Worm (Caenorhabditis elegans) whole organism, L4 larva: ENCODE results near the gene Y39A3B.8.

Source experiments
- D1046.2 ChIP-seq: fragments of 200-800 bp; sonication (Bioruptor generic); IDR thresholded peaks from 2 replicates; pipeline ENCODE4 v1.3.6; 2022; ENCODE audit warnings: missing genetic modification characterization, missing compliant biosample characterization
- F10B5.3 ChIP-seq: sonication (generic microtip); optimal IDR thresholded peaks from 2 replicates; lab custom pipeline; 2016; ENCODE audit warnings: mild to moderate bottlenecking, missing genetic modification characterization, missing compliant biosample characterization
- F26F4.8 ChIP-seq: fragments of 200-800 bp; sonication (Bioruptor generic); conservative IDR thresholded peaks from 2 replicates; pipeline ENCODE4 v1.3.6; 2022; ENCODE audit warnings: missing genetic modification characterization, missing compliant biosample characterization
- F49E8.2 ChIP-seq: sonication (generic microtip); optimal IDR thresholded peaks from 2 replicates; lab custom pipeline; 2016; ENCODE audit warnings: missing compliant biosample characterization, mild to moderate bottlenecking, missing genetic modification characterization, borderline replicate concordance
- R02D3.7 ChIP-seq: fragments of 150-350 bp; sonication (generic microtip); optimal IDR thresholded peaks from 3 replicates; lab custom pipeline; 2014; ENCODE audit warnings: missing biosample characterization, missing genetic modification characterization
- Y105C5A.15 ChIP-seq: fragments of 200-800 bp; sonication (Bioruptor generic); IDR thresholded peaks from 2 replicates; pipeline ENCODE4 v1.3.6; 2022; ENCODE audit warnings: missing genetic modification characterization, missing compliant biosample characterization
- Y48G9A.11 ChIP-seq: fragments of 200-800 bp; sonication (Bioruptor generic); IDR thresholded peaks from 2 replicates; pipeline ENCODE4 v1.3.6; 2022; ENCODE audit warnings: missing genetic modification reagents, missing genetic modification characterization, missing compliant biosample characterization
- Y5F2A.4 ChIP-seq: fragments of 200-800 bp; sonication (Bioruptor generic); optimal IDR thresholded peaks from 2 replicates; lab custom pipeline; 2018; ENCODE audit warnings: mild to moderate bottlenecking, missing genetic modification characterization, missing compliant biosample characterization
- Y75B8A.6 ChIP-seq: fragments of 200-800 bp; sonication (Bioruptor generic); IDR thresholded peaks from 2 replicates; pipeline ENCODE4 v1.3.6; 2022; ENCODE audit warnings: missing genetic modification reagents, missing genetic modification characterization, missing compliant biosample characterization
- ZK337.2 ChIP-seq: fragments of 200-800 bp; sonication (Bioruptor generic); IDR thresholded peaks from 2 replicates; pipeline ENCODE4 v1.3.6; 2022; ENCODE audit warnings: missing genetic modification reagents, missing genetic modification characterization, missing compliant biosample characterization
- arid-1 ChIP-seq: fragments of 200-800 bp; sonication (Bioruptor generic); conservative IDR thresholded peaks from 2 replicates; pipeline ENCODE4 v1.3.6; 2022; ENCODE audit warnings: missing genetic modification reagents, missing genetic modification characterization, missing compliant biosample characterization
- attf-4 ChIP-seq: sonication (generic microtip); optimal IDR thresholded peaks from 3 replicates; lab custom pipeline; 2017; ENCODE audit warnings: missing biosample characterization, missing genetic modification characterization
- ceh-32 ChIP-seq: sonication (generic microtip); optimal IDR thresholded peaks from 2 replicates; lab custom pipeline; 2016; ENCODE audit warnings: mild to moderate bottlenecking, missing genetic modification characterization, missing compliant biosample characterization; ENCODE audit not compliant: poor library complexity
- ceh-44 ChIP-seq: fragments of 200-800 bp; sonication (Bioruptor generic); IDR thresholded peaks from 2 replicates; pipeline ENCODE4 v1.3.6; 2022; ENCODE audit warnings: missing genetic modification reagents, missing genetic modification characterization, missing compliant biosample characterization
- ceh-82 ChIP-seq: sonication (generic microtip); optimal IDR thresholded peaks from 2 replicates; lab custom pipeline; 2017; ENCODE audit warnings: missing biosample characterization, missing genetic modification characterization
- ces-1 ChIP-seq: fragments of 150-350 bp; sonication (generic microtip); optimal IDR thresholded peaks from 4 replicates; lab custom pipeline; 2014; ENCODE audit warnings: missing biosample characterization, missing genetic modification reagents, missing genetic modification characterization
- cey-2 ChIP-seq: sonication (generic microtip); optimal IDR thresholded peaks from 3 replicates; lab custom pipeline; 2017; ENCODE audit warnings: missing genetic modification characterization, mild to moderate bottlenecking, missing compliant biosample characterization, antibody characterized with exemption, borderline replicate concordance; ENCODE audit not compliant: insufficient read depth
- daf-12 ChIP-seq: fragments of 150-350 bp; optimal IDR thresholded peaks from 2 replicates; lab custom pipeline; 2014; ENCODE audit warnings: missing biosample characterization, missing genetic modification reagents, missing genetic modification characterization
- dmd-9 ChIP-seq: fragments of 200-800 bp; sonication (Bioruptor generic); IDR thresholded peaks from 2 replicates; pipeline ENCODE4 v1.3.6; 2022; ENCODE audit warnings: missing genetic modification reagents, missing genetic modification characterization, missing compliant biosample characterization
- egl-43 ChIP-seq: fragments of 200-800 bp; sonication (Bioruptor generic); IDR thresholded peaks from 2 replicates; pipeline ENCODE4 v1.3.6; 2022; ENCODE audit warnings: missing genetic modification reagents, missing genetic modification characterization, missing compliant biosample characterization
- fos-1 ChIP-seq: fragments of 150-350 bp; optimal IDR thresholded peaks from 2 replicates; lab custom pipeline; 2014; ENCODE audit warnings: missing biosample characterization, missing genetic modification characterization
- gei-8 ChIP-seq: fragments of 200-800 bp; sonication (Bioruptor generic); optimal IDR thresholded peaks from 2 replicates; lab custom pipeline; 2018; ENCODE audit warnings: mild to moderate bottlenecking, missing genetic modification characterization, missing compliant biosample characterization
- hif-1 ChIP-seq, 2 experiments: sonication (generic microtip); optimal IDR thresholded peaks; 2 replicates each; lab custom pipeline; 2016 to 2017; ENCODE audit warnings: missing compliant biosample characterization in 2 of 2, missing genetic modification characterization in 2 of 2, missing genetic modification reagents in 2 of 2, missing genotype in 2 of 2, mild to moderate bottlenecking in 1 of 2
- hlh-11 ChIP-seq: fragments of 200-800 bp; sonication (Bioruptor generic); optimal IDR thresholded peaks from 2 replicates; lab custom pipeline; 2018; ENCODE audit warnings: mild to moderate bottlenecking, missing genetic modification characterization, missing compliant biosample characterization
- hmg-1.1 ChIP-seq: fragments of 200-800 bp; sonication (Bioruptor generic); IDR thresholded peaks from 2 replicates; pipeline ENCODE4 v1.3.6; 2022; ENCODE audit warnings: missing genetic modification reagents, missing genetic modification characterization, missing compliant biosample characterization
- lin-13 ChIP-seq: fragments of 150-350 bp; optimal IDR thresholded peaks from 2 replicates; lab custom pipeline; 2014; ENCODE audit warnings: missing biosample characterization, missing genetic modification reagents, missing genetic modification characterization
- lin-38 ChIP-seq: fragments of 200-800 bp; sonication (Bioruptor generic); IDR thresholded peaks from 2 replicates; pipeline ENCODE4 v1.3.6; 2022; ENCODE audit warnings: missing genetic modification reagents, missing genetic modification characterization, missing compliant biosample characterization
- lir-3 ChIP-seq: sonication (generic microtip); optimal IDR thresholded peaks from 2 replicates; lab custom pipeline; 2016; ENCODE audit warnings: mild to moderate bottlenecking, missing genetic modification characterization, missing compliant biosample characterization
- lsy-2 ChIP-seq, 2 experiments: fragments of 150-350 bp in 1 of 2; sonication (generic microtip) in 1 of 2; optimal IDR thresholded peaks; 2 replicates each; lab custom pipeline; 2014 to 2017; ENCODE audit warnings: missing biosample characterization in 2 of 2, missing genetic modification characterization in 2 of 2
- mdl-1 ChIP-seq, 2 experiments: fragments of 150-350 bp in 1 of 2; sonication (generic microtip) in 1 of 2; optimal IDR thresholded peaks; 2 replicates each; lab custom pipeline; 2014 to 2017; ENCODE audit warnings: missing biosample characterization in 2 of 2, missing genetic modification characterization in 2 of 2
- mxl-2 ChIP-seq: fragments of 200-800 bp; sonication (Bioruptor generic); conservative IDR thresholded peaks from 2 replicates; pipeline ENCODE4 v1.3.6; 2022; ENCODE audit warnings: missing genetic modification reagents, missing genetic modification characterization, missing compliant biosample characterization
- mxl-3 ChIP-seq: fragments of 200-800 bp; sonication (Bioruptor generic); optimal IDR thresholded peaks from 2 replicates; lab custom pipeline; 2018; ENCODE audit warnings: mild to moderate bottlenecking, missing genetic modification characterization, missing compliant biosample characterization
- nhr-102 ChIP-seq: sonication (generic microtip); optimal IDR thresholded peaks from 2 replicates; lab custom pipeline; 2016; ENCODE audit warnings: mild to moderate bottlenecking, missing genetic modification characterization, moderate library complexity, missing compliant biosample characterization
- nhr-237 ChIP-seq: sonication (generic microtip); optimal IDR thresholded peaks from 2 replicates; lab custom pipeline; 2017; ENCODE audit warnings: missing biosample characterization, missing genetic modification characterization
- nhr-25 ChIP-seq: sonication (generic microtip); optimal IDR thresholded peaks from 2 replicates; lab custom pipeline; 2017; ENCODE audit warnings: missing genetic modification characterization, mild to moderate bottlenecking, missing compliant biosample characterization, antibody characterized with exemption, moderate library complexity, borderline replicate concordance; ENCODE audit not compliant: insufficient read depth
- nhr-48 ChIP-seq: sonication (generic microtip); optimal IDR thresholded peaks from 2 replicates; lab custom pipeline; 2016; ENCODE audit warnings: mild to moderate bottlenecking, missing genetic modification characterization, missing compliant biosample characterization
- nhr-6 ChIP-seq: fragments of 150-350 bp; optimal IDR thresholded peaks from 2 replicates; lab custom pipeline; 2014; ENCODE audit warnings: missing biosample characterization, missing genetic modification characterization
- nhr-76 ChIP-seq: fragments of 150-350 bp; optimal IDR thresholded peaks from 2 replicates; lab custom pipeline; 2014; ENCODE audit warnings: missing biosample characterization, missing genetic modification characterization
- pha-4 ChIP-seq, 2 experiments: fragments of 150-350 bp in 1 of 2; fragments of 200-800 bp in 1 of 2; sonication (Bioruptor generic) in 1 of 2; IDR thresholded peaks in 1 of 2; optimal IDR thresholded peaks in 1 of 2; 2 replicates each; pipeline versions ENCODE4 v1.3.6 to Lab custom; 2014 to 2022; ENCODE audit warnings: missing genetic modification characterization in 2 of 2, missing genetic modification reagents in 2 of 2, missing biosample characterization in 1 of 2, missing compliant biosample characterization in 1 of 2
- php-3 ChIP-seq: fragments of 200-800 bp; sonication (Bioruptor generic); IDR thresholded peaks from 2 replicates; pipeline ENCODE4 v1.3.6; 2022; ENCODE audit warnings: missing genetic modification reagents, missing genetic modification characterization, missing compliant biosample characterization
- pqm-1 ChIP-seq: sonication (generic microtip); optimal IDR thresholded peaks from 2 replicates; lab custom pipeline; 2017; ENCODE audit warnings: missing biosample characterization, missing genetic modification characterization
- rbr-2 ChIP-seq: sonication (generic microtip); optimal IDR thresholded peaks from 2 replicates; lab custom pipeline; 2016; ENCODE audit warnings: missing genotype, missing genetic modification characterization, missing compliant biosample characterization
- saeg-2 ChIP-seq: fragments of 200-800 bp; sonication (Bioruptor generic); IDR thresholded peaks from 2 replicates; pipeline ENCODE4 v1.3.6; 2022; ENCODE audit warnings: missing genetic modification reagents, missing genetic modification characterization, missing compliant biosample characterization
- set-16 ChIP-seq: fragments of 200-800 bp; sonication (Bioruptor generic); IDR thresholded peaks from 2 replicates; pipeline ENCODE4 v1.3.6; 2022; ENCODE audit warnings: missing genetic modification reagents, missing genetic modification characterization, missing compliant biosample characterization
- skn-1 ChIP-seq: fragments of 150-350 bp; optimal IDR thresholded peaks from 2 replicates; lab custom pipeline; 2014; ENCODE audit warnings: missing biosample characterization, missing genetic modification characterization
- snpc-1.2 ChIP-seq: fragments of 200-800 bp; sonication (Bioruptor generic); IDR thresholded peaks from 2 replicates; pipeline ENCODE4 v1.3.6; 2022; ENCODE audit warnings: missing genetic modification reagents, missing genetic modification characterization, missing compliant biosample characterization
- snpc-4 ChIP-seq: fragments of 150-350 bp; optimal IDR thresholded peaks from 2 replicates; lab custom pipeline; 2014; ENCODE audit warnings: missing biosample characterization, missing genetic modification characterization
- spr-1 ChIP-seq: sonication (generic microtip); optimal IDR thresholded peaks from 2 replicates; lab custom pipeline; 2016; ENCODE audit warnings: mild to moderate bottlenecking, missing genetic modification characterization, missing compliant biosample characterization
- vab-7 ChIP-seq: fragments of 200-800 bp; sonication (Bioruptor generic); IDR thresholded peaks from 2 replicates; pipeline ENCODE4 v1.3.6; 2022; ENCODE audit warnings: missing genetic modification reagents, missing genetic modification characterization, missing compliant biosample characterization
- zfp-2 ChIP-seq: sonication (generic microtip); optimal IDR thresholded peaks from 2 replicates; lab custom pipeline; 2016; ENCODE audit warnings: mild to moderate bottlenecking, missing genetic modification characterization, missing compliant biosample characterization

Gene Y39A3B.8

ce11 chrIII:1950236-1950635, 37.6 kb upstream of the Y39A3B.8 start, which contains the start of the genes polh-1 and rps-22 (continued):
- TF ChIP-seq pha-4 (GFP tag; IDR thresholded peaks at IDR 0.05; lab: Robert Waterston, UW), result peak; percentile 35; the same call in 1 of the 2 replicates
- peak; percentile 74 for TF ChIP-seq pha-4 (tag; optimal IDR thresholded peaks at IDR 0.05; lab: Kevin White, UChicago)
- no peak for TF ChIP-seq zfp-2 (tag; lab: Kevin White, UChicago)
- no peak for TF ChIP-seq ces-1 (GFP tag; lab: Kevin White, UChicago)
- no peak for TF ChIP-seq ZK337.2 (GFP tag; lab: Robert Waterston, UW)
- TF ChIP-seq ceh-32 (tag; lab: Kevin White, UChicago), result no peak
- TF ChIP-seq ceh-82 (tag; lab: Kevin White, UChicago), result no peak
- TF ChIP-seq lin-13, result peak; percentile 95
- TF ChIP-seq hmg-1.1 (GFP tag; lab: Robert Waterston, UW), result peak; percentile 86
- TF ChIP-seq F10B5.3 (tag; lab: Kevin White, UChicago), result no peak
- peak in 1 of 2 experiments; percentile 61 for TF ChIP-seq hif-1 (tag; optimal IDR thresholded peaks at IDR 0.05; lab: Kevin White, UChicago)
- no peak for TF ChIP-seq Y48G9A.11 (GFP tag; lab: Robert Waterston, UW)
- no peak for TF ChIP-seq lir-3 (tag; lab: Kevin White, UChicago)
- no peak for TF ChIP-seq gei-8 (GFP tag; lab: Kevin White, UChicago)
- no peak for TF ChIP-seq F26F4.8
- no peak for TF ChIP-seq R02D3.7 (tag; lab: Kevin White, UChicago)
- TF ChIP-seq attf-4, result no peak
- no peak for TF ChIP-seq daf-12
- TF ChIP-seq saeg-2 (GFP tag; lab: Robert Waterston, UW), result no peak
- no peak for TF ChIP-seq snpc-4 (tag; lab: Kevin White, UChicago)
- TF ChIP-seq nhr-48 (tag; lab: Kevin White, UChicago), result no peak
- TF ChIP-seq rbr-2 (tag; lab: Kevin White, UChicago), result peak; percentile 80
- TF ChIP-seq vab-7 (GFP tag; lab: Robert Waterston, UW), result peak; percentile 57; the same call in 1 of the 2 replicates
- TF ChIP-seq nhr-6 (tag; lab: Kevin White, UChicago), result peak; percentile 96
- no peak for TF ChIP-seq fos-1
- no peak for TF ChIP-seq spr-1
- TF ChIP-seq hlh-11 (tag; lab: Kevin White, UChicago), result peak; percentile 73
- TF ChIP-seq nhr-102 (tag; lab: Kevin White, UChicago), result no peak
- TF ChIP-seq mxl-3 (GFP tag; lab: Kevin White, UChicago), result no peak
- TF ChIP-seq Y75B8A.6 (GFP tag; lab: Robert Waterston, UW), result no peak
- no peak for TF ChIP-seq php-3 (GFP tag; lab: Robert Waterston, UW)
- no peak for TF ChIP-seq F49E8.2
- TF ChIP-seq nhr-25 (tag; lab: Kevin White, UChicago), result peak; percentile 92
- no peak for TF ChIP-seq dmd-9
- peak; percentile 98 for TF ChIP-seq lin-38
- peak; percentile 73 to 96 for TF ChIP-seq lsy-2 (tag; optimal IDR thresholded peaks at IDR 0.05; lab: Kevin White, UChicago)
- no peak for TF ChIP-seq cey-2 (tag; lab: Kevin White, UChicago)
- TF ChIP-seq nhr-237 (tag; lab: Kevin White, UChicago), result no peak
- TF ChIP-seq snpc-1.2 (GFP tag; lab: Robert Waterston, UW), result no peak
- TF ChIP-seq set-16 (GFP tag; lab: Robert Waterston, UW), result no peak
- TF ChIP-seq skn-1, result no peak
- TF ChIP-seq pqm-1 (tag; lab: Kevin White, UChicago), result peak; percentile 19
- no peak for TF ChIP-seq nhr-76 (tag; lab: Kevin White, UChicago)
- TF ChIP-seq Y5F2A.4, result no peak
- no peak for TF ChIP-seq ceh-44 (GFP tag; lab: Robert Waterston, UW)
- TF ChIP-seq arid-1, result peak; percentile 67; the same call in 1 of the 2 replicates
- TF ChIP-seq mxl-2 (GFP tag; lab: Robert Waterston, UW), result no peak
- TF ChIP-seq D1046.2, result no peak
- TF ChIP-seq Y105C5A.15 (GFP tag; lab: Robert Waterston, UW), result no peak
- TF ChIP-seq egl-43, result no peak
- TF ChIP-seq mdl-1 (tag; optimal IDR thresholded peaks at IDR 0.05; lab: Kevin White, UChicago), result peak in 1 of 2 experiments; percentile 19
